Fruit fly (Drosophila melanogaster): Measurements from ENCODE around the gene Diap1.
A peak's percentile ranks its signal among the peaks of the same experiment; 100 is the strongest.

Gene Diap1

dm6 chr3L:16004401-16005237 lies 46.2 kb downstream of the Diap1 start, which contains the start of the genes hzg and mRpS31 (continued):
- TF ChIP-seq Rx (GFP tag; IDR thresholded peaks at IDR 0.05), result no peak
- TF ChIP-seq psq (GFP tag; optimal IDR thresholded peaks at IDR 0.05), result peak; percentile 74
- TF ChIP-seq CG8089 (GFP tag; optimal IDR thresholded peaks at IDR 0.05), result no peak
- no peak; the same call in 1 of the 2 replicates for TF ChIP-seq lmd (GFP tag; IDR thresholded peaks at IDR 0.05)
- TF ChIP-seq CG2712 (tag; optimal IDR thresholded peaks at IDR 0.05), result peak; percentile 74
- no peak for TF ChIP-seq otp (GFP tag; IDR thresholded peaks at IDR 0.05)
- peak; percentile 39; the same call in 1 of the 3 replicates for TF ChIP-seq zfh1 (GFP tag; IDR thresholded peaks at IDR 0.05)
- TF ChIP-seq sens (GFP tag), result peak; percentile 89
- peak; percentile 54 for TF ChIP-seq Xbp1 (GFP tag; optimal IDR thresholded peaks at IDR 0.05)
- no peak for TF ChIP-seq run (tag; optimal IDR thresholded peaks at IDR 0.05)
- TF ChIP-seq hth (optimal IDR thresholded peaks at IDR 0.05), result no peak
- TF ChIP-seq pum (GFP tag; optimal IDR thresholded peaks at IDR 0.05), result peak; percentile 54
- peak; percentile 54 for TF ChIP-seq CG1602 (GFP tag; optimal IDR thresholded peaks at IDR 0.05)
- TF ChIP-seq CG12942 (GFP tag; optimal IDR thresholded peaks at IDR 0.05), result peak; percentile 45
- TF ChIP-seq twi (tag; optimal IDR thresholded peaks at IDR 0.05), result peak; percentile 28
- TF ChIP-seq Awh (GFP tag; IDR thresholded peaks at IDR 0.05), result peak; percentile 53; the same call in 1 of the 2 replicates
- peak; percentile 53 for TF ChIP-seq CG4424 (GFP tag; optimal IDR thresholded peaks at IDR 0.05)
- TF ChIP-seq Rfx (GFP tag; IDR thresholded peaks at IDR 0.05), result peak; percentile 66
- peak; percentile 69 for TF ChIP-seq mam (GFP tag; optimal IDR thresholded peaks at IDR 0.05)
- TF ChIP-seq rib (GFP tag; IDR thresholded peaks at IDR 0.05), result peak; percentile 69
- TF ChIP-seq H2.0 (GFP tag; IDR thresholded peaks at IDR 0.05), result peak; percentile 43; the same call in 1 of the 2 replicates
- TF ChIP-seq tin (GFP tag; optimal IDR thresholded peaks at IDR 0.05), result peak; percentile 55
- peak; percentile 64 for TF ChIP-seq Fer3 (tag; optimal IDR thresholded peaks at IDR 0.05)
- TF ChIP-seq CG11085 (GFP tag; IDR thresholded peaks at IDR 0.05), result 0 out of 2 replicates have a peak, but pooled peaks have one; percentile 10
- TF ChIP-seq CG10979 (tag; optimal IDR thresholded peaks at IDR 0.05), result peak; percentile 40
- TF ChIP-seq btn (GFP tag; optimal IDR thresholded peaks at IDR 0.05), result no peak
- TF ChIP-seq bcd (GFP tag; optimal IDR thresholded peaks at IDR 0.05), result peak; percentile 14
- TF ChIP-seq MTF-1 (GFP tag; optimal IDR thresholded peaks at IDR 0.05; ENCODE audit: borderline replicate concordance), result no peak
- TF ChIP-seq Sry-β (GFP tag; optimal IDR thresholded peaks at IDR 0.05), result peak; percentile 91
- peak; percentile 68 for TF ChIP-seq CG2678 (tag; optimal IDR thresholded peaks at IDR 0.05)
- no peak for TF ChIP-seq CG17186 (GFP tag; optimal IDR thresholded peaks at IDR 0.05)
- TF ChIP-seq Jarid2 (GFP tag; optimal IDR thresholded peaks at IDR 0.05), result peak; percentile 74
- peak; percentile 88 for TF ChIP-seq row (GFP tag; IDR thresholded peaks at IDR 0.05)
- no peak for TF ChIP-seq CG10274 (GFP tag; optimal IDR thresholded peaks at IDR 0.05)
- peak; percentile 66 for TF ChIP-seq CG18262 (tag; optimal IDR thresholded peaks at IDR 0.05)
- TF ChIP-seq aop (GFP tag; IDR thresholded peaks at IDR 0.05), result no peak
- TF ChIP-seq chif (GFP tag; optimal IDR thresholded peaks at IDR 0.05), result peak; percentile 14 to 25
- no peak for TF ChIP-seq CG10959 (GFP tag; IDR thresholded peaks at IDR 0.05)
- TF ChIP-seq trh (GFP tag; optimal IDR thresholded peaks at IDR 0.05), result no peak
- TF ChIP-seq az2 (GFP tag; optimal IDR thresholded peaks at IDR 0.05), result peak; percentile 57
- TF ChIP-seq Sox102F (GFP tag; optimal IDR thresholded peaks at IDR 0.05), result peak; percentile 58
- TF ChIP-seq grau (tag; optimal IDR thresholded peaks at IDR 0.05), result peak; percentile 71
- peak; percentile 52 for TF ChIP-seq Six4 (GFP tag; optimal IDR thresholded peaks at IDR 0.05)
- TF ChIP-seq Nf-YB (GFP tag; optimal IDR thresholded peaks at IDR 0.05), result peak; percentile 6
- peak; percentile 46 to 65 for TF ChIP-seq dpn (GFP tag; optimal IDR thresholded peaks at IDR 0.05)
- TF ChIP-seq bbx (GFP tag; IDR thresholded peaks at IDR 0.05; ENCODE audit: partially characterized antibody), result 0 out of 2 replicates have a peak, but pooled peaks have one; percentile 12
- peak; percentile 17; the same call in 1 of the 2 replicates for TF ChIP-seq sisA (GFP tag; IDR thresholded peaks at IDR 0.05)
- peak; percentile 46 for TF ChIP-seq chn (GFP tag; optimal IDR thresholded peaks at IDR 0.05)
- TF ChIP-seq jumu (GFP tag; optimal IDR thresholded peaks at IDR 0.05), result peak; percentile 41
- no peak for TF ChIP-seq CG10565 (GFP tag; optimal IDR thresholded peaks at IDR 0.05)
